Worm (Caenorhabditis elegans) whole organism, L4/young adult: ENCODE data around the gene jmjd-5.
A peak's percentile ranks its signal among the peaks of the same experiment; 100 is the strongest.

Experiments used
- W03F9.2 ChIP-seq: fragments of 150-350 bp; optimal IDR thresholded peaks from 2 replicates; lab custom pipeline; 2014; ENCODE audit warnings: missing biosample characterization, missing genetic modification characterization
- dao-5 ChIP-seq: sonication (generic microtip); optimal IDR thresholded peaks from 2 replicates; lab custom pipeline; 2016; ENCODE audit warnings: missing genotype, missing genetic modification characterization, moderate library complexity, missing compliant biosample characterization
- him-1 ChIP-seq: sonication (generic microtip); optimal IDR thresholded peaks from 2 replicates; lab custom pipeline; 2016; ENCODE audit warnings: missing genotype, missing genetic modification reagents, missing genetic modification characterization, missing compliant biosample characterization

Gene jmjd-5

ce11 chrV:11127197-11127596 lies at the start of gene jmjd-5:
Gene jmjd-5, plus strand, starts transcription at chrV:11127497.
- TF ChIP-seq him-1 (no peak), dao-5 (tag; lab: Kevin White, UChicago) (no peak), W03F9.2 (tag; lab: Kevin White, UChicago) (no peak)

- TF ChIP-seq dao-5 (tag; lab: Kevin White, UChicago) (no peak), W03F9.2 (tag; lab: Kevin White, UChicago) (peak; percentile 80), him-1 (no peak)
Observed at ce11 chrV:11078104-11078724, 49.1 kb upstream of the jmjd-5 start, which contains the start of gene act-2. Gene act-2, minus strand, starts transcription at chrV:11078154.

ce11 chrV:11078874-11079273 lies 48.4 kb upstream of the jmjd-5 start:
- TF ChIP-seq him-1 (no peak), dao-5 (tag; lab: Kevin White, UChicago) (no peak), W03F9.2 (tag; lab: Kevin White, UChicago) (no peak)

- TF ChIP-seq dao-5 (tag; lab: Kevin White, UChicago) (no peak), W03F9.2 (tag; lab: Kevin White, UChicago) (no peak), him-1 (no peak)
Observed at ce11 chrV:11080345-11081102, 46.8 kb upstream of the jmjd-5 start, which contains the start of gene act-1. Gene act-1, plus strand, starts transcription at chrV:11081052.

ce11 chrV:11082475-11082874 lies 44.8 kb upstream of the jmjd-5 start:
- TF ChIP-seq W03F9.2 (tag; lab: Kevin White, UChicago), result no peak
- TF ChIP-seq him-1, result no peak
- no peak for TF ChIP-seq dao-5 (tag; lab: Kevin White, UChicago)

- TF ChIP-seq W03F9.2 (tag; lab: Kevin White, UChicago), result no peak
- TF ChIP-seq dao-5 (tag; lab: Kevin White, UChicago), result no peak
- TF ChIP-seq him-1, result no peak
Observed at ce11 chrV:11082964-11083363, 44.3 kb upstream of the jmjd-5 start.

- TF ChIP-seq W03F9.2 (tag; lab: Kevin White, UChicago) (no peak), dao-5 (tag; lab: Kevin White, UChicago) (no peak), him-1 (no peak)
Observed at ce11 chrV:11083691-11084090, 43.6 kb upstream of the jmjd-5 start.

- TF ChIP-seq him-1 (no peak), dao-5 (tag; lab: Kevin White, UChicago) (no peak), W03F9.2 (tag; lab: Kevin White, UChicago) (no peak)
Observed at ce11 chrV:11087119-11087518, 40.2 kb upstream of the jmjd-5 start.

ce11 chrV:11087519-11087998 lies 39.7 kb upstream of the jmjd-5 start, which contains the start of gene Y42A5A.1:
Gene Y42A5A.1, plus strand, starts transcription at chrV:11087948.
- TF ChIP-seq W03F9.2 (tag; lab: Kevin White, UChicago), result no peak
- no peak for TF ChIP-seq dao-5 (tag; lab: Kevin White, UChicago)
- no peak for TF ChIP-seq him-1

- TF ChIP-seq W03F9.2 (tag; lab: Kevin White, UChicago) (no peak), dao-5 (tag; lab: Kevin White, UChicago) (no peak), him-1 (no peak)
Observed at ce11 chrV:11093163-11094091, 33.9 kb upstream of the jmjd-5 start, which contains the start of gene lact-8. Gene lact-8, minus strand, starts transcription at chrV:11093607.

- TF ChIP-seq W03F9.2 (tag; lab: Kevin White, UChicago), result no peak
- TF ChIP-seq dao-5 (tag; lab: Kevin White, UChicago), result no peak
- no peak for TF ChIP-seq him-1
Observed at ce11 chrV:11094698-11095097, 32.6 kb upstream of the jmjd-5 start.

- TF ChIP-seq him-1 (no peak), W03F9.2 (tag; lab: Kevin White, UChicago) (no peak), dao-5 (tag; lab: Kevin White, UChicago) (no peak)
Observed at ce11 chrV:11095873-11096272, 31.4 kb upstream of the jmjd-5 start, which contains the start of gene Y42A5A.3. Gene Y42A5A.3, minus strand, starts transcription at chrV:11095973.

- TF ChIP-seq W03F9.2 (tag; lab: Kevin White, UChicago) (no peak), him-1 (no peak), dao-5 (tag; lab: Kevin White, UChicago) (no peak)
Observed at ce11 chrV:11098599-11098998, 28.7 kb upstream of the jmjd-5 start, which contains the start of gene cdkl-1. Gene cdkl-1, plus strand, starts transcription at chrV:11098899.
